Fruit fly (Drosophila melanogaster) whole organism, wandering third instar larva: ENCODE results near the gene Nmt.

Experiments used
- Abd-B ChIP-seq: fragments of >200 bp; optimal IDR thresholded peaks from 2 replicates; lab custom pipeline; 2017; ENCODE audit warnings: missing biosample characterization, missing genetic modification characterization
- CG32264 ChIP-seq: fragments of 200-800 bp; sonication (Bioruptor generic); optimal IDR thresholded peaks from 2 replicates; lab custom pipeline; 2016; ENCODE audit warnings: missing biosample characterization, missing genetic modification characterization
- CG9705 ChIP-seq: fragments of 200-800 bp; sonication (Bioruptor generic); optimal IDR thresholded peaks from 2 replicates; lab custom pipeline; 2018; ENCODE audit warnings: missing biosample characterization, mild to moderate bottlenecking, missing genetic modification characterization
- CrebA ChIP-seq: fragments of 200-800 bp; sonication (Bioruptor generic); optimal IDR thresholded peaks from 2 replicates; lab custom pipeline; 2016; ENCODE audit warnings: missing biosample characterization, mild to moderate bottlenecking, missing genetic modification characterization, borderline replicate concordance
- Dfd ChIP-seq: fragments of >200 bp; optimal IDR thresholded peaks from 2 replicates; lab custom pipeline; 2017; ENCODE audit warnings: missing biosample characterization, missing genetic modification characterization
- Dif ChIP-seq: fragments of 200-275, 200-300 bp; sonication (Bioruptor generic); optimal IDR thresholded peaks from 2 replicates; lab custom pipeline; 2018; ENCODE audit warnings: missing biosample characterization, missing genetic modification characterization; ENCODE audit not compliant: partially characterized antibody
- GATAd ChIP-seq: sonication (Bioruptor generic); optimal IDR thresholded peaks from 2 replicates; lab custom pipeline; 2016; ENCODE audit warnings: missing biosample characterization, missing genetic modification characterization
- HLH106 ChIP-seq: fragments of 200-800 bp; optimal IDR thresholded peaks from 3 replicates; lab custom pipeline; 2019; ENCODE audit warnings: missing biosample characterization, mild to moderate bottlenecking, missing genetic modification characterization, moderate library complexity
- Hnf4 ChIP-seq: fragments of 200-800 bp; sonication (Bioruptor generic); optimal IDR thresholded peaks from 2 replicates; lab custom pipeline; 2016; ENCODE audit warnings: missing biosample characterization, mild to moderate bottlenecking, missing genetic modification characterization
- Hr78 ChIP-seq: fragments of >200 bp; optimal IDR thresholded peaks from 2 replicates; lab custom pipeline; 2017; ENCODE audit warnings: missing biosample characterization, missing genetic modification characterization
- Hr83 ChIP-seq: fragments of 200-300 bp; sonication (Bioruptor generic); optimal IDR thresholded peaks from 2 replicates; lab custom pipeline; 2016; ENCODE audit warnings: missing biosample characterization, mild to moderate bottlenecking, missing genetic modification characterization, moderate library complexity; ENCODE audit not compliant: poor library complexity, severe bottlenecking
- Jra ChIP-seq: sonication (Bioruptor generic); optimal IDR thresholded peaks from 2 replicates; lab custom pipeline; 2016; ENCODE audit warnings: missing biosample characterization, missing genetic modification characterization
- Mio ChIP-seq: sonication (Bioruptor generic); optimal IDR thresholded peaks from 2 replicates; lab custom pipeline; 2016; ENCODE audit warnings: missing biosample characterization, missing genetic modification characterization
- Myc ChIP-seq: fragments of >200 bp; optimal IDR thresholded peaks from 2 replicates; lab custom pipeline; 2017
- N ChIP-seq: fragments of >200 bp; optimal IDR thresholded peaks from 2 replicates; lab custom pipeline; 2018; ENCODE audit warnings: missing biosample characterization, missing external identifiers, missing genetic modification characterization
- OdsH ChIP-seq: fragments of 200-800 bp; sonication (Bioruptor generic); optimal IDR thresholded peaks from 2 replicates; lab custom pipeline; 2016; ENCODE audit warnings: missing biosample characterization, mild to moderate bottlenecking, missing genetic modification characterization
- Rel ChIP-seq, 2 experiments: fragments of 200-800 bp; sonication (Bioruptor generic) in 1 of 2; optimal IDR thresholded peaks; 2 replicates in 1 of 2; 3 replicates in 1 of 2; lab custom pipeline; 2016 to 2019; ENCODE audit warnings: mild to moderate bottlenecking in 2 of 2, missing biosample characterization in 2 of 2, missing genetic modification characterization in 2 of 2, moderate library complexity in 1 of 2
- Sp1 ChIP-seq: fragments of 200-800 bp; sonication (Bioruptor generic); optimal IDR thresholded peaks from 3 replicates; lab custom pipeline; 2019; ENCODE audit warnings: missing biosample characterization, mild to moderate bottlenecking, missing genetic modification characterization, moderate library complexity
- Vsx2 ChIP-seq: fragments of 200-300, 225-300 bp; sonication (Bioruptor generic); optimal IDR thresholded peaks from 2 replicates; lab custom pipeline; 2018; ENCODE audit warnings: missing biosample characterization, missing genetic modification characterization; ENCODE audit not compliant: partially characterized antibody
- br ChIP-seq: fragments of 200-800 bp; sonication (Bioruptor generic); optimal IDR thresholded peaks from 2 replicates; lab custom pipeline; 2016; ENCODE audit warnings: missing biosample characterization, missing genetic modification characterization
- brk ChIP-seq: fragments of 200-800 bp; sonication (Bioruptor generic); optimal IDR thresholded peaks from 2 replicates; lab custom pipeline; 2016; ENCODE audit warnings: missing biosample characterization, mild to moderate bottlenecking, missing genetic modification characterization
- dl ChIP-seq, 2 experiments: fragments of 175-275, 200-275 bp in 1 of 2; fragments of 200-275 bp in 1 of 2; sonication (Bioruptor generic); optimal IDR thresholded peaks; lab custom pipeline; 2018; ENCODE audit warnings: mild to moderate bottlenecking in 2 of 2, missing biosample characterization in 2 of 2, missing genetic modification characterization in 2 of 2, moderate library complexity in 2 of 2; ENCODE audit not compliant: partially characterized antibody in 2 of 2, insufficient read depth in 1 of 2
- dmrt93B ChIP-seq: fragments of 200-800 bp; sonication (Bioruptor generic); optimal IDR thresholded peaks from 2 replicates; lab custom pipeline; 2018; ENCODE audit warnings: missing biosample characterization, mild to moderate bottlenecking, missing genetic modification characterization
- dsf ChIP-seq: sonication (Bioruptor generic); optimal IDR thresholded peaks from 2 replicates; lab custom pipeline; 2016; ENCODE audit warnings: missing biosample characterization, missing genetic modification characterization, borderline replicate concordance
- ey ChIP-seq: fragments of 200-800 bp; sonication (Bioruptor generic); optimal IDR thresholded peaks from 2 replicates; lab custom pipeline; 2016; ENCODE audit warnings: missing biosample characterization, missing genetic modification characterization
- foxo ChIP-seq, 2 experiments: fragments of 200-800 bp; sonication (Bioruptor generic); optimal IDR thresholded peaks; 2 replicates in 1 of 2; 3 replicates in 1 of 2; lab custom pipeline; 2016 to 2017; ENCODE audit warnings: missing biosample characterization in 2 of 2, missing genetic modification characterization in 2 of 2
- fru ChIP-seq: fragments of 200-800 bp; sonication (Bioruptor generic); optimal IDR thresholded peaks from 3 replicates; lab custom pipeline; 2016; ENCODE audit warnings: missing biosample characterization, mild to moderate bottlenecking, missing genetic modification characterization
- h ChIP-seq: fragments of 200-800 bp; sonication (Bioruptor generic); optimal IDR thresholded peaks from 3 replicates; lab custom pipeline; 2016; ENCODE audit warnings: missing biosample characterization, mild to moderate bottlenecking, missing genetic modification characterization
- jim ChIP-seq: fragments of 175-275, 200-325 bp; sonication (Bioruptor generic); optimal IDR thresholded peaks from 2 replicates; lab custom pipeline; 2016; ENCODE audit warnings: missing biosample characterization, mild to moderate bottlenecking, missing genetic modification characterization
- lola ChIP-seq: fragments of >200 bp; optimal IDR thresholded peaks from 2 replicates; lab custom pipeline; 2017; ENCODE audit warnings: missing biosample characterization, missing genetic modification characterization
- pan ChIP-seq: fragments of >200 bp; optimal IDR thresholded peaks from 2 replicates; lab custom pipeline; 2017
- psq ChIP-seq: fragments of 200-800 bp; sonication (Bioruptor generic); optimal IDR thresholded peaks from 3 replicates; lab custom pipeline; 2017; ENCODE audit warnings: missing biosample characterization, mild to moderate bottlenecking, missing genetic modification characterization, moderate library complexity
- rgr ChIP-seq: fragments of 200-800 bp; sonication (Bioruptor generic); optimal IDR thresholded peaks from 3 replicates; lab custom pipeline; 2016; ENCODE audit warnings: missing biosample characterization, mild to moderate bottlenecking, missing genetic modification characterization
- sage ChIP-seq: fragments of 200-800 bp; sonication (Bioruptor generic); optimal IDR thresholded peaks from 2 replicates; lab custom pipeline; 2016; ENCODE audit warnings: missing biosample characterization, mild to moderate bottlenecking, missing genetic modification characterization
- sv ChIP-seq: fragments of 200-800 bp; sonication (Bioruptor generic); optimal IDR thresholded peaks from 3 replicates; lab custom pipeline; 2016; ENCODE audit warnings: missing biosample characterization, missing genetic modification characterization
- tai ChIP-seq: sonication (Bioruptor generic); optimal IDR thresholded peaks from 2 replicates; lab custom pipeline; 2016; ENCODE audit warnings: missing biosample characterization, missing genetic modification characterization
- usp ChIP-seq: fragments of >200 bp; optimal IDR thresholded peaks from 2 replicates; lab custom pipeline; 2017; ENCODE audit warnings: missing biosample characterization, missing genetic modification characterization
- woc ChIP-seq: sonication (Bioruptor generic); optimal IDR thresholded peaks from 2 replicates; lab custom pipeline; 2016; ENCODE audit warnings: missing biosample characterization, mild to moderate bottlenecking, missing genetic modification characterization

The Nmt gene

DNA sequence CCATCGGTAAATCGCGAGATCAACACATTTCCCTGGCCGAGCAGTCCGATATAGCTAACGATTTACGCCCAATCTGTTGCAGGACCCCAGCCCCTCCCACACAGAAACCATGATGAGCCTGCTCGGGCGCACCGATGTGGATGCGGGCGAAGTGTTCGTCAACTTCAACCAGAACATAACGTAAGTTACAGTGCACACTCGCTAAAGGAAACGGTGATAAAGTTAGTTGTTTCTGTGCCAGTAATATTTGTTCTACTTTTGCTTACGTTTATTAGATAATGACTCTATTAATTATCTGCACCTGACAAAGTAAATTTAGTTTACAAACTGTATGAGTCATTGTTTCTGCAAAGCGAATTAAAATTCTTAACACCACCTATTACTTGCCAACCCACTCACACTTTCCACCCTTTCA is 9.2 kb upstream of the Nmt start:
- TF ChIP-seq Dfd (GFP tag; lab: Kevin White, UChicago), result no peak
- TF ChIP-seq fru (GFP tag; lab: Kevin White, UChicago), result no peak
- TF ChIP-seq Mio (GFP tag; lab: Kevin White, UChicago), result no peak
- TF ChIP-seq Vsx2 (GFP tag; lab: Kevin White, UChicago), result no peak
- TF ChIP-seq CG32264, result no peak
- no peak for TF ChIP-seq sv (GFP tag; lab: Kevin White, UChicago)
- TF ChIP-seq ey (GFP tag; lab: Kevin White, UChicago), result no peak
- TF ChIP-seq HLH106 (tag; lab: Kevin White, UChicago), result no peak
- TF ChIP-seq Myc (lab: Kevin White, UChicago), result no peak
- TF ChIP-seq br (GFP tag; lab: Kevin White, UChicago), result no peak
- no peak for TF ChIP-seq psq (GFP tag; lab: Kevin White, UChicago)
- TF ChIP-seq lola, result no peak
- no peak for TF ChIP-seq sage (GFP tag; lab: Kevin White, UChicago)
- no peak for TF ChIP-seq h (GFP tag; lab: Kevin White, UChicago)
- TF ChIP-seq Hr83 (GFP tag; lab: Kevin White, UChicago), result no peak
- TF ChIP-seq, all 38 proteins: peak for 0

DNA sequence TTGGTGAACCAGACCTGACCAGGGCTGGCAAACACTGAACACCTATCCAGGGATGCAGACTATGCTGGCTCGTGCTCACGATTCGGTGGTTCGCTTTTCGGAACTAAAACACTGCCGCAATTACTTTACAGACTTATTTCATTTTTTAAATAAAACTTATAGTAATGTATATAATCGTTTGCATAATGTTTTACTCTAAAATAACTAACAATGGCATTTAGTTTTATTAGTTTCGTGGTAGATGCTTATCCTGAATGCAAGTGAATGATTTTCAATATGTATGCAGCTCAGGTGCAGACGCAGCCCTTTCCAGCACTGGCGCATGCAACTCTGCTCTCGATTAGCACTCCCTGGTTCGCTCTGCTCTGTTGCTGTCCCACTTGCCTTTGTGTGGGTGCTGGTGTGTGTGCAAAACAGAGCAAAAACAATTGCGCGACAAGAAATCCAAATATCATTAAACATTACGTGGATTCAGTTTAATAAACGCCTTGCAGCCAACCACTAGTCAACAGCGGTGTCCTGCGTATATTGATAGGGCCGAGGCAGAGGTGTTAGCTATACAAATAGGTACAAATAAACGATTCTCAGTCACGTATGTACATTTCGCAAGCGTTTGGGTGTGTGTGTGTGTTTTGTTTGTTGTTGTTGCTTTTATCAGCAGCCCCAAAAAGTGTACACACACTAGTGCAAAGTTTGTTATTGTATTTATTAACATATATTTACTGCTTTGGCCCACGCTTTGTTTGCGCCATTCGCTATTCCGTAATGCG is 8.6 kb upstream of the Nmt start, which contains the start of the genes ERR and Atg18a:
Gene ERR (minus strand): TSS at position 45 of the 770 bp plus-strand sequence.
Gene Atg18a (plus strand): TSS at position 231 of the 770 bp plus-strand sequence.
- TF ChIP-seq CrebA (GFP tag; lab: Kevin White, UChicago), result no peak
- TF ChIP-seq Sp1 (GFP tag; lab: Kevin White, UChicago), result peak; percentile 86
- TF ChIP-seq Mio (GFP tag; lab: Kevin White, UChicago), result peak; percentile 35
- TF ChIP-seq lola, result no peak
- peak; percentile 90 for TF ChIP-seq Hnf4
- peak; percentile 88 for TF ChIP-seq Hr83 (GFP tag; lab: Kevin White, UChicago)
- TF ChIP-seq woc, result peak; percentile 91
- peak; percentile 87 for TF ChIP-seq rgr (GFP tag; lab: Kevin White, UChicago)
- TF ChIP-seq tai, result no peak
- no peak for TF ChIP-seq Vsx2 (GFP tag; lab: Kevin White, UChicago)
- TF ChIP-seq Dif (GFP tag; lab: Kevin White, UChicago), result peak; percentile 5
- TF ChIP-seq Myc (lab: Kevin White, UChicago), result peak; percentile 49
- peak; percentile 88 for TF ChIP-seq Jra (GFP tag; lab: Kevin White, UChicago)
- TF ChIP-seq sv (GFP tag; lab: Kevin White, UChicago), result peak; percentile 90
- TF ChIP-seq dsf (GFP tag; lab: Kevin White, UChicago), result peak; percentile 86
- TF ChIP-seq jim (GFP tag; lab: Kevin White, UChicago), result peak; percentile 36
- peak; percentile 29 for TF ChIP-seq CG32264
- TF ChIP-seq sage (GFP tag; lab: Kevin White, UChicago), result peak; percentile 50
- TF ChIP-seq fru (GFP tag; lab: Kevin White, UChicago), result peak; percentile 87
- no peak for TF ChIP-seq Abd-B (GFP tag; lab: Kevin White, UChicago)
- TF ChIP-seq ey (GFP tag; lab: Kevin White, UChicago), result peak; percentile 84
- peak; percentile 85 for TF ChIP-seq CG9705 (GFP tag; lab: Kevin White, UChicago)
- TF ChIP-seq Hr78 (GFP tag; lab: Kevin White, UChicago), result no peak
- TF ChIP-seq h (GFP tag; lab: Kevin White, UChicago), result peak; percentile 91
- TF ChIP-seq Dfd (GFP tag; lab: Kevin White, UChicago), result no peak
- no peak for TF ChIP-seq pan (lab: Kevin White, UChicago)
- TF ChIP-seq N, result peak; percentile 63
- TF ChIP-seq br (GFP tag; lab: Kevin White, UChicago), result peak; percentile 80
- TF ChIP-seq foxo (GFP tag; optimal IDR thresholded peaks at IDR 0.05; lab: Kevin White, UChicago), result peak in 1 of 2 experiments; percentile 92
- TF ChIP-seq dmrt93B (GFP tag; lab: Kevin White, UChicago), result peak; percentile 91
- peak; percentile 76 for TF ChIP-seq psq (GFP tag; lab: Kevin White, UChicago)
- peak; percentile 49 for TF ChIP-seq Rel (GFP tag; optimal IDR thresholded peaks at IDR 0.05; lab: Kevin White, UChicago)
- TF ChIP-seq Rel (tag; optimal IDR thresholded peaks at IDR 0.05; lab: Kevin White, UChicago), result peak; percentile 69
- TF ChIP-seq usp (GFP tag; lab: Kevin White, UChicago), result no peak
- peak; percentile 93 for TF ChIP-seq HLH106 (tag; lab: Kevin White, UChicago)
- TF ChIP-seq dl (GFP tag; optimal IDR thresholded peaks at IDR 0.05; lab: Kevin White, UChicago; ENCODE audit: insufficient read depth in 1 of 2, partially characterized antibody in 2 of 2), result no peak
- TF ChIP-seq GATAd (GFP tag; lab: Kevin White, UChicago), result peak; percentile 74
- TF ChIP-seq brk, result no peak
- TF ChIP-seq OdsH (GFP tag; lab: Kevin White, UChicago), result peak; percentile 85
